Fruit fly (Drosophila melanogaster) whole organism, adult: ENCODE measurements around the gene CG33721.

ENCODE experiments used
- CG11617 ChIP-seq: fragments of 200-800 bp; sonication (Bioruptor generic); optimal IDR thresholded peaks from 2 replicates; lab custom pipeline; 2017; ENCODE audit warnings: mild to moderate bottlenecking, missing biosample characterization, missing genetic modification reagents, missing genetic modification characterization
- CG1620 ChIP-seq: fragments of 200-800 bp; sonication (Bioruptor generic); optimal IDR thresholded peaks from 2 replicates; lab custom pipeline; 2016; ENCODE audit warnings: missing biosample characterization, missing genetic modification characterization
- CG33017 ChIP-seq: fragments of 200-800 bp; sonication (Bioruptor generic); optimal IDR thresholded peaks from 2 replicates; lab custom pipeline; 2018; ENCODE audit warnings: missing biosample characterization, mild to moderate bottlenecking, missing genetic modification characterization, moderate library complexity
- cic ChIP-seq: fragments of 200-800 bp; sonication (Bioruptor generic); optimal IDR thresholded peaks from 2 replicates; lab custom pipeline; 2017; ENCODE audit warnings: missing biosample characterization, mild to moderate bottlenecking, missing genetic modification characterization, moderate library complexity
- kay ChIP-seq: fragments of 200-800 bp; sonication (Bioruptor generic); peaks from one replicate; lab custom pipeline; 2016; ENCODE audit warnings: missing biosample characterization, missing genetic modification characterization, borderline replicate concordance
- ovo ChIP-seq: fragments of 200-800 bp; sonication (Bioruptor generic); optimal IDR thresholded peaks from 2 replicates; lab custom pipeline; 2016; ENCODE audit warnings: missing biosample characterization, missing genetic modification characterization
- pad ChIP-seq: fragments of 200-800 bp; sonication (Bioruptor generic); optimal IDR thresholded peaks from 3 replicates; lab custom pipeline; 2017; ENCODE audit warnings: missing biosample characterization, missing genetic modification characterization, mild to moderate bottlenecking, moderate library complexity, missing genetic modification reagents
- tj ChIP-seq: fragments of 200-800 bp; sonication (Bioruptor generic); optimal IDR thresholded peaks from 3 replicates; lab custom pipeline; 2017; ENCODE audit warnings: missing biosample characterization, mild to moderate bottlenecking, missing genetic modification characterization, moderate library complexity

dm6 chr3R:22365660-22366195 is 34.9 kb downstream of the CG33721 start, which contains the start of gene CG5382:
- TF ChIP-seq tj (GFP tag; lab: Kevin White, UChicago) (no peak), pad (GFP tag; lab: Kevin White, UChicago) (no peak), CG33017 (tag; lab: Kevin White, UChicago) (no peak), CG11617 (GFP tag; lab: Kevin White, UChicago) (no peak), kay (GFP tag; lab: Kevin White, UChicago) (no peak), ovo (GFP tag; lab: Kevin White, UChicago) (no peak), CG1620 (GFP tag; lab: Kevin White, UChicago) (no peak), cic (GFP tag; lab: Kevin White, UChicago) (no peak)
